Fruit fly (Drosophila melanogaster) whole organism, pupa: ENCODE measurements around the gene CG31115.

ENCODE experiments used
- CG15710 ChIP-seq: fragments of 200-800 bp; sonication (Bioruptor generic); optimal IDR thresholded peaks from 2 replicates; lab custom pipeline; 2018; ENCODE audit warnings: missing biosample characterization, mild to moderate bottlenecking, missing genetic modification characterization, moderate library complexity
- CG4496 ChIP-seq: fragments of 200-800 bp; sonication (Bioruptor generic); IDR thresholded peaks from 3 replicates; pipeline ENCODE4 v1.3.6; 2022; ENCODE audit warnings: missing biosample characterization, missing genetic modification characterization
- Ets98B ChIP-seq: fragments of 200-800 bp; sonication (Bioruptor generic); IDR thresholded peaks from 2 replicates; pipeline ENCODE4 v1.3.6; 2022; ENCODE audit warnings: missing biosample characterization, missing genetic modification characterization
- rn ChIP-seq: fragments of 200-800 bp; sonication (Bioruptor generic); IDR thresholded peaks from 2 replicates; pipeline ENCODE4 v1.3.6; 2022; ENCODE audit warnings: missing biosample characterization, missing genetic modification characterization

DNA sequence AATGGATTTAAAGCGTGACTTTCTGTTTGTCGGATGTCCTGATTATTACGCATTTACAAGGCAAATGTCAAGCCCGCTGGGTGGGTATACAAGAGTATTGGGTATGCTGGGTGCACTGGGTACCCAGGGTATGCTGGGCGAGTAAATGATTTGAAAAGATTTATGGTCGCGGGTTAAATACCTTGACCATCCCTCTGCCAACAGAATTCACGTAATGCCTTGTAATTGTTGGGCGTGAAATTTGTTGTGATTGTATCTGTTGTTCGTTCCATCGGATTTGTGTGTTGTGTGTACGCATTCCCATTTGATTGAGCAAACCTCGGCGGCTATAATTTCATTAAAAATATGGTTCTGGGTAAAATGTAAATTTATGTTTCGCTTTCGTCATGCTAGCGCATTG lies 41.9 kb downstream of the CG31115 start:
- TF ChIP-seq rn (GFP tag; lab: Robert Waterston, UW) (no peak), Ets98B (GFP tag; lab: Robert Waterston, UW) (no peak), CG4496 (GFP tag; lab: Robert Waterston, UW) (no peak), CG15710 (tag; lab: Kevin White, UChicago) (no peak)
